Fruit fly (Drosophila melanogaster) Kc167 (cell line): ENCODE results near the gene zuc.

Experiments used
- Myc ChIP-seq: fragments of >200 bp; optimal IDR thresholded peaks from 2 replicates; lab custom pipeline; 2017; ENCODE audit warnings: missing external identifiers
- Sin3A ChIP-seq: fragments of >200 bp; optimal IDR thresholded peaks from 2 replicates; lab custom pipeline; 2018; ENCODE audit warnings: missing external identifiers
- h ChIP-seq: fragments of >200 bp; optimal IDR thresholded peaks from 3 replicates; lab custom pipeline; 2018; ENCODE audit warnings: missing external identifiers
- insv ChIP-seq: fragments of >200 bp; optimal IDR thresholded peaks from 3 replicates; lab custom pipeline; 2018; ENCODE audit warnings: missing external identifiers
- psq ChIP-seq: fragments of >200 bp; optimal IDR thresholded peaks from 2 replicates; lab custom pipeline; 2017; ENCODE audit warnings: missing external identifiers
- ttk ChIP-seq: sonication (Bioruptor generic); optimal IDR thresholded peaks from 2 replicates; lab custom pipeline; 2017; ENCODE audit warnings: missing external identifiers

The zuc gene

DNA sequence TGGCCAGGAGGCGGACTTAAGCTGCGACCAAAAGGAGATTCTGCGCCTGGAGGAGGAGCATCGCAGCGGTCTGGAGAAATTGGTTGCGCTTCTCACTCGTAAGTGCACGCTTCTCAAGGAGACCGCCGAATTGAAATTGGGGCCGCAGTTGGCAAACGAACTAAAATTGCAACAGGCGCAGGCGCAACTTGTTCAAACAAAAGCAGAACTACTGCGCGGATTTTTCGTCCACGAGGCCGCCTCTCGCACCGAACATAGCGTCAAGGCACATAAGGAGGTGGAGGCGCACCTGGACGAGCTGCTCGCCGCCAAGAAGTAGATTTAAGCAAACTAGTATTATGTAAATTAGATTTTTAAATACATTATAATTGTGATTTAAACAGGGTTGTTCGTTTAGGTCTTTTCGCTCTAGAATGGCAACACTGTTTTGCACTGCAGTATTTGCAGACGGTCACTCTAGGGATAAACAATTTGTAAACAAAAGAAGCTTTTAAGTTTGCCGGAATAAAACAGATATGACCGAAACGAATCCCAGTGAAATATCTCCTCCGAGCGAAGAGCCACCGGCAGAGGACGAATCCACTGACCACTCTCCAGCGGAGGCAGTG is 880 bp upstream of the zuc start, which contains the start of gene escl:
Gene escl, plus strand, starts transcription at position 470 of the 608 bp plus-strand sequence.
- TF ChIP-seq Sin3A: no peak
- no peak for TF ChIP-seq ttk (lab: Kevin White, UChicago)
- no peak for TF ChIP-seq Myc
- TF ChIP-seq insv (lab: Kevin White, UChicago): no peak
- TF ChIP-seq psq (lab: Kevin White, UChicago): no peak
- no peak for TF ChIP-seq h

DNA sequence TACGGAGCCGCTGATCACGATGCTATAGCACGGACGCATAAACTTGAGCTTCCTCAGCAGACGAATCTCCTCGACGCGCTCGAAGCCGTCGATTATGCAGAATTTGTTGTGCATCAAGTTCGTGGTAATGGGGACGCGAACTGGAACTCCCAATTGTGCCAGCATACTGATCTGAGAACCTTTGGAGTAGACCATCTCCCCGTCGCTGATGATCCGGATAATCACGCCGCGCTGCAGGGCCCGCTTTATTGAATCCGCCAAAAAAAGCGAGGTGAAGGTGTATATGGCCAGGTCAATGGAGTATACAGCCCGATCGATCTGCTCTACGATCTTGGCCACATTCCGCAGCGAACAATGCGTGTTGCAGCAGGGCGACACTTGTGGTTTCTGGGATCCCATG is 472 bp downstream of the zuc start:
- TF ChIP-seq Sin3A: no peak
- peak; percentile 93 for TF ChIP-seq ttk (lab: Kevin White, UChicago)

dm6 chr2L:11987945-11988344 is 1.7 kb downstream of the zuc start, which contains the start of the genes CG6686 and CG34163:
CG6686 (minus strand) TSS chr2L:11988039.
CG34163 (plus strand) TSS chr2L:11988270.
- no peak for TF ChIP-seq ttk (lab: Kevin White, UChicago)
- TF ChIP-seq Sin3A: no peak
- TF ChIP-seq Myc: no peak
- no peak for TF ChIP-seq insv (lab: Kevin White, UChicago)
- TF ChIP-seq h: no peak
- no peak for TF ChIP-seq psq (lab: Kevin White, UChicago)

DNA sequence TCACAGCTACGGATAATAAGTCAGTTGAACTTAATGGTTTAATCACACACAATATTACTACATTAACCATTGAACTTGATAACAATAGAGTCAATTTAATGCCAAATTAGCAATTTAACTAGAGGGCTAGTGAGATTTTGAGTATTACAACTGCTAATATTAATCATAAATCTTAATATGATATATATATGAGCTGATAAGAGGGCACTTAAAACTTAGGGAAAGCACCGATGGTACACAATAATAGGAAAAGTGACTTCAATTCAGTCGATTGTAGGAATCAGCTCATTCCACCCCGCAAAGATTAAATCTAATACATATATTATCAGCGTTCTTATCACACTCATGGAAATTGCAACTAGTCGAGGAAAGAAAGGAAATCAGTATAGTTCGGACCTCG is 8.5 kb downstream of the zuc start, which contains the start of gene CG16965:
Gene CG16965, plus strand, starts transcription at position 382 of the 400 bp plus-strand sequence.
- TF ChIP-seq Myc (no peak), psq (lab: Kevin White, UChicago) (no peak), ttk (lab: Kevin White, UChicago) (no peak), insv (lab: Kevin White, UChicago) (no peak)

dm6 chr2L:11980075-11980474 is 9.6 kb downstream of the zuc start:
- TF ChIP-seq Myc: no peak
- no peak for TF ChIP-seq h
- TF ChIP-seq Sin3A: no peak

DNA sequence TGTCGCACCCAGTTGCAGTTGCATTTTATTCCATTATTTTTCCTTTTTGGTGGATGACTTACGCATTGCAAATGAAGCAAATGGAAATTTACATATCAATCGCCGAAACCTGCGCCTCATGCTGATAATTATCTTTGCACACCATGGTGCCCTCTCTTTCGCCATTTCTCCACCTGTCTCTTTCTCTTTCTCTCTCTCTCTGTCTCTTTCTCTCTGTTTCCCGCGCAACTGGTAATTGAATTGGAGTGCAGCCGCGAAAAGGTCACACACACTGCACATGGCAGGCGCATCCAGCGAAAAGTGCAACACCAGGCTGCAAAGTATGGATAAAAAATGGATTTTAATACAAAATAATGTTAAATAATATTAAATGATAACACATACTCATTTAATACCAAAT is 12.0 kb downstream of the zuc start:
- no peak for TF ChIP-seq h
- no peak for TF ChIP-seq Myc
- no peak for TF ChIP-seq insv (lab: Kevin White, UChicago)
- no peak for TF ChIP-seq Sin3A
- no peak for TF ChIP-seq psq (lab: Kevin White, UChicago)
- no peak for TF ChIP-seq ttk (lab: Kevin White, UChicago)

- TF ChIP-seq ttk (lab: Kevin White, UChicago): no peak
- TF ChIP-seq h: no peak
- TF ChIP-seq Myc: no peak
Observed at dm6 chr2L:11976955-11977354, 12.7 kb downstream of the zuc start.

DNA sequence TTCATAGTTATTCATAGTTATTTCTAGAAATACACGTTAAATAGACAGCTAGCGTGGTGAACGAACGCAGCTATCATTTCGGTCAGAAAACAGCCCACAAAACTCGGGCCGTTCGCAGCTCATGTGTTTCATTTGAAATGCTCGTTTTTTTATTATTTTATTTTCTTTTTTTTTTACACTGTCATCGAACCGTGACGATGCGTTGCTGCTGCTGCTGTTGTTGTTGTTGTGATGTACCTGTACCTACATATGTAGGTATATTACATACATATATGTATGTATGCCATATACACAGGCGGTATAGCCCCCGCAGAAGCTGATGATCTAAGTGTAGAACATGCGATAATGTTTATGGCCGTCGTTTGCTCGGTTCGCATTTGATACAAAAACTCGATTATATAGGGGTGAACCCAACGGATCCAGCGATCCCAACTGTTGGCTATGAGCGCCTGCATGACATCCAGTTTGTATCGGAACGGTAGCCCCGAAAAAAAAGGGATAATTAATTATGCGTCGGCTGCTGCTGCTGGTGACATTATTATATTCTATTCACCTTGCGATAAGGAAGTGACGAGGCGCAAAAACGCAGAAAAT is 16.4 kb downstream of the zuc start:
- TF ChIP-seq h: no peak
- TF ChIP-seq Myc: no peak
- TF ChIP-seq psq (lab: Kevin White, UChicago): no peak

dm6 chr2L:11970853-11971397 is 18.8 kb downstream of the zuc start:
- TF ChIP-seq Sin3A (no peak), ttk (lab: Kevin White, UChicago) (no peak), Myc (no peak), h (no peak), psq (lab: Kevin White, UChicago) (no peak), insv (lab: Kevin White, UChicago) (no peak)

DNA sequence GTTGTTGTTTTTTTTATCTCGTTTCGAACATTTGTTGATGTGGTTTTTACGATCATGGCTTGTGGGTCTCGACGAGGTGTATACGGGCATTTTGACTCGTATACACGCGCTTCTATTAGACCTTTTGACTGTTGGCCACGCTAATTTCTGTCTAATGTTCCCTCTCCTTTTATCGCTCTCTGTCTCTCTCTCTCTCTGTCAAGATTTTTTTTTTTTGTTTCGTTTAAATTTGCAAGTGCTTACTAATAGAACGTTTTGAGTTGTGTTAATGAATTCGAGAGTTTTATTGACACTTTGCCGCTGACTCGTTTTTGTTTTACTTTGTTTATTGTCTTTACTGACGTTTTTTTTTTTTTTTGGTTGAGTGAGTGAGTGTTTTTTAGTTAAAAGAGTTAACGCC is 19.3 kb downstream of the zuc start:
- TF ChIP-seq Myc (no peak), psq (lab: Kevin White, UChicago) (no peak), ttk (lab: Kevin White, UChicago) (no peak), insv (lab: Kevin White, UChicago) (no peak), h (no peak), Sin3A (no peak)

dm6 chr2L:11969424-11969823 is 20.3 kb downstream of the zuc start:
- TF ChIP-seq Sin3A (no peak), insv (lab: Kevin White, UChicago) (no peak), psq (lab: Kevin White, UChicago) (no peak), h (no peak), Myc (no peak), ttk (lab: Kevin White, UChicago) (no peak)

- no peak for TF ChIP-seq h
- TF ChIP-seq insv (lab: Kevin White, UChicago): no peak
- TF ChIP-seq Sin3A: no peak
- no peak for TF ChIP-seq Myc
- no peak for TF ChIP-seq psq (lab: Kevin White, UChicago)
- no peak for TF ChIP-seq ttk (lab: Kevin White, UChicago)
Observed at dm6 chr2L:11968581-11969272, 21.0 kb downstream of the zuc start.
